Worm (Caenorhabditis elegans) whole organism, L3 larva: Measurements from ENCODE around the gene W01F3.2.

Experiments
- fkh-2 ChIP-seq: fragments of 150-350 bp; optimal IDR thresholded peaks from 2 replicates; lab custom pipeline; 2014; ENCODE audit warnings: missing biosample characterization, missing genetic modification reagents, missing genetic modification characterization
- lsy-12 ChIP-seq: sonication (generic microtip); optimal IDR thresholded peaks from 2 replicates; lab custom pipeline; 2016; ENCODE audit warnings: mild to moderate bottlenecking, missing genetic modification characterization, missing compliant biosample characterization
- nhr-11 ChIP-seq: fragments of 150-350 bp; optimal IDR thresholded peaks from 2 replicates; lab custom pipeline; 2014; ENCODE audit warnings: missing biosample characterization, missing genetic modification characterization
- nhr-12 ChIP-seq: fragments of 150-350 bp; optimal IDR thresholded peaks from 2 replicates; lab custom pipeline; 2014; ENCODE audit warnings: missing biosample characterization, missing genetic modification characterization
- nhr-23 ChIP-seq: fragments of 150-350 bp; optimal IDR thresholded peaks from 2 replicates; lab custom pipeline; 2014; ENCODE audit warnings: missing biosample characterization, missing genetic modification reagents, missing genetic modification characterization
- nhr-237 ChIP-seq: fragments of 150-350 bp; optimal IDR thresholded peaks from 2 replicates; lab custom pipeline; 2014; ENCODE audit warnings: missing biosample characterization, missing genetic modification characterization
- nhr-25 ChIP-seq: sonication (generic microtip); optimal IDR thresholded peaks from 2 replicates; lab custom pipeline; 2017; ENCODE audit warnings: missing biosample characterization, missing genetic modification characterization
- nhr-28 ChIP-seq: fragments of 150-350 bp; optimal IDR thresholded peaks from 2 replicates; lab custom pipeline; 2014; ENCODE audit warnings: missing biosample characterization, missing genetic modification characterization
- pqm-1 ChIP-seq: fragments of 150-350 bp; optimal IDR thresholded peaks from 2 replicates; lab custom pipeline; 2017; ENCODE audit warnings: missing biosample characterization, missing genetic modification characterization, inconsistent platforms
- sea-2 ChIP-seq: fragments of 150-350 bp; sonication (generic microtip); optimal IDR thresholded peaks from 4 replicates; lab custom pipeline; 2014; ENCODE audit warnings: missing biosample characterization, missing genetic modification reagents, missing genetic modification characterization
- unc-39 ChIP-seq: sonication (generic microtip); optimal IDR thresholded peaks from 4 replicates; lab custom pipeline; 2017; ENCODE audit warnings: missing biosample characterization, missing genetic modification characterization
- zag-1 ChIP-seq: fragments of 150-350 bp; optimal IDR thresholded peaks from 2 replicates; lab custom pipeline; 2014; ENCODE audit warnings: missing biosample characterization, missing genetic modification characterization

ce11 chrV:20680189-20680588 is 20.1 kb downstream of the W01F3.2 start:
- TF ChIP-seq nhr-11 (tag; lab: Kevin White, UChicago) (no peak), nhr-23 (no peak), unc-39 (tag; lab: Kevin White, UChicago) (no peak), fkh-2 (tag; lab: Kevin White, UChicago) (no peak), sea-2 (GFP tag; lab: Kevin White, UChicago) (no peak), nhr-25 (no peak), nhr-28 (tag; lab: Kevin White, UChicago) (no peak), lsy-12 (tag; lab: Kevin White, UChicago) (no peak), nhr-237 (tag; lab: Kevin White, UChicago) (no peak), pqm-1 (tag; lab: Kevin White, UChicago) (no peak), zag-1 (tag; lab: Kevin White, UChicago) (no peak), nhr-12 (no peak)
